Fruit fly (Drosophila melanogaster): ENCODE measurements around the gene CG6310.

Gene CG6310

DNA sequence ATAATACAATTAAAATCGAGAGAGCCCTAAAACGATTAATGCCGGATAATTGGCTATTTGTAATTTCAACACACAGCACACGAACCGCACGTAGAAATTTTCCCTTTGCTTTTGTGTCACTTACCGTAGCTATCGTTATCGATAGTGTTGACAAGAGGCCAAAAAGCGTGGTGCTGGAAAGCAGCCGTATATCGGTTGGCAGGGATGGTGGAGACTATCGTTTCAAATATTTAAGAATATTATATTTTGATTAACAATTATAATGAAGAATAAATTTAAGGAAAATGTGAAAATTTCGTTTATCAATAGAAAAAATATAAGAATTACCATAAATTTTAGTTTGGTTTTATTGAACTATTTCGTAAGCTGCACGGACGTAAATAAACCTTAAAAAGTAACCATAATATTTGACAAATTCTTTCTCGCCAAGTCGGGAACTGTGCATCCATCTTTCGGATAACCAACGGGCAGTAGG is 23.4 kb upstream of the CG6310 start, which contains the start of gene JIL-1 (continued):
- TF ChIP-seq Blimp-1 (GFP tag; optimal IDR thresholded peaks at IDR 0.05) (peak; percentile 39), Opbp (GFP tag; IDR thresholded peaks at IDR 0.05; ENCODE audit: partially characterized antibody) (peak; percentile 93), B-H2 (GFP tag; optimal IDR thresholded peaks at IDR 0.05) (peak; percentile 86), Dref (GFP tag; IDR thresholded peaks at IDR 0.05) (peak; percentile 84), sqz (GFP tag; optimal IDR thresholded peaks at IDR 0.05) (peak; percentile 13), CG1792 (GFP tag; optimal IDR thresholded peaks at IDR 0.05) (peak; percentile 4), CG7963 (GFP tag; IDR thresholded peaks at IDR 0.05; ENCODE audit: partially characterized antibody) (peak; percentile 79), chm (GFP tag; IDR thresholded peaks at IDR 0.05) (peak; percentile 51), CG16813 (GFP tag; IDR thresholded peaks at IDR 0.05; ENCODE audit: partially characterized antibody) (peak; percentile 89), Hsf (GFP tag; optimal IDR thresholded peaks at IDR 0.05) (peak; percentile 50), CG18011 (GFP tag; optimal IDR thresholded peaks at IDR 0.05) (peak; percentile 39), amos (GFP tag; IDR thresholded peaks at IDR 0.05; ENCODE audit: partially characterized antibody) (peak; percentile 92), CG15601 (tag; optimal IDR thresholded peaks at IDR 0.05) (peak; percentile 39), Sry-β (GFP tag; optimal IDR thresholded peaks at IDR 0.05) (peak; percentile 4), tap (tag; optimal IDR thresholded peaks at IDR 0.05) (no peak), Hr3 (GFP tag; optimal IDR thresholded peaks at IDR 0.05) (peak; percentile 65), CG3847 (GFP tag; IDR thresholded peaks at IDR 0.05) (peak; percentile 96), CG6683 (GFP tag; optimal IDR thresholded peaks at IDR 0.05) (no peak), CHES-1-like (GFP tag; optimal IDR thresholded peaks at IDR 0.05) (no peak), CG17568 (GFP tag; optimal IDR thresholded peaks at IDR 0.05) (peak; percentile 25), CG14860 (GFP tag; IDR thresholded peaks at IDR 0.05; ENCODE audit: partially characterized antibody) (peak; percentile 86), CG8359 (GFP tag; optimal IDR thresholded peaks at IDR 0.05; ENCODE audit: borderline replicate concordance) (no peak), CG2712 (tag; optimal IDR thresholded peaks at IDR 0.05) (peak; percentile 44), slp2 (GFP tag; optimal IDR thresholded peaks at IDR 0.05) (peak; percentile 24), CG15073 (GFP tag; optimal IDR thresholded peaks at IDR 0.05) (no peak), CG33557 (GFP tag; optimal IDR thresholded peaks at IDR 0.05) (peak; percentile 28), dan (GFP tag; IDR thresholded peaks at IDR 0.05) (no peak), CG10147 (GFP tag; optimal IDR thresholded peaks at IDR 0.05) (peak; percentile 53), Hand (GFP tag; optimal IDR thresholded peaks at IDR 0.05) (no peak), CG4820 (GFP tag; optimal IDR thresholded peaks at IDR 0.05) (peak; percentile 52), wdn (GFP tag; IDR thresholded peaks at IDR 0.05) (peak; percentile 65), CG6813 (GFP tag; optimal IDR thresholded peaks at IDR 0.05) (no peak), CG43689 (GFP tag; IDR thresholded peaks at IDR 0.05) (0 out of 2 replicates have a peak, but pooled peaks have one; percentile 31), nerfin-2 (GFP tag; IDR thresholded peaks at IDR 0.05; ENCODE audit: partially characterized antibody) (peak; percentile 80), repo (GFP tag; optimal IDR thresholded peaks at IDR 0.05) (peak; percentile 19), CG12769 (tag; optimal IDR thresholded peaks at IDR 0.05) (peak; percentile 35), HLH54F (GFP tag; optimal IDR thresholded peaks at IDR 0.05) (peak; percentile 69), Side (GFP tag; optimal IDR thresholded peaks at IDR 0.05) (no peak), cwo (GFP tag; optimal IDR thresholded peaks at IDR 0.05) (peak; percentile 17), BEAF-32 (GFP tag; optimal IDR thresholded peaks at IDR 0.05) (peak; percentile 89)

- TF ChIP-seq ftz-f1 (GFP tag; optimal IDR thresholded peaks at IDR 0.05) = no peak
- TF ChIP-seq bowl (GFP tag; IDR thresholded peaks at IDR 0.05) = no peak
- TF ChIP-seq CHES-1-like (GFP tag; optimal IDR thresholded peaks at IDR 0.05) = peak; percentile 3
- peak; percentile 34 to 66 for TF ChIP-seq Trl (optimal IDR thresholded peaks at IDR 0.05)
- TF ChIP-seq Trl (GFP tag; optimal IDR thresholded peaks at IDR 0.05) = no peak
- no peak for TF ChIP-seq Scr (GFP tag; IDR thresholded peaks at IDR 0.05; ENCODE audit: partially characterized antibody)
- no peak for TF ChIP-seq Nf-YC (tag; optimal IDR thresholded peaks at IDR 0.05)
- peak; percentile 89 for TF ChIP-seq cg (GFP tag; optimal IDR thresholded peaks at IDR 0.05)
These were observed 22.9 kb upstream of the CG6310 start for dm6 chr3L:11092610-11092961.
